1 worm cellular context compared by ENCODE assay signal in genomic region chrIII:3867937-3868929, ce11.
TF ChIP-seq lines count a peak whose summit lies in the region.

No protein-coding gene starts in this region.

TF ChIP-seq in whole organism, L4 larva, 104 proteins besides CTCF, POLR2A, EP300 and RAD21 (continued from another document):
- TF ChIP-seq jun-1 (tag; optimal IDR thresholded peaks at IDR 0.05; lab: Kevin White, UChicago) (no peak), nhr-25 (tag; optimal IDR thresholded peaks at IDR 0.05; lab: Kevin White, UChicago; ENCODE audit: borderline replicate concordance, insufficient read depth) (no peak), T26A8.4 (GFP tag; IDR thresholded peaks at IDR 0.05; lab: Robert Waterston, UW) (no peak)
